Worm (Caenorhabditis elegans) whole organism, L2 larva: ENCODE measurements around the gene dnj-11.

ENCODE experiments used
- aly-2 ChIP-seq: fragments of 150-350 bp; optimal IDR thresholded peaks from 2 replicates; lab custom pipeline; 2014; ENCODE audit warnings: missing biosample characterization, missing genetic modification characterization
- ceh-82 ChIP-seq: fragments of 150-350 bp; optimal IDR thresholded peaks from 2 replicates; lab custom pipeline; 2014; ENCODE audit warnings: missing biosample characterization, missing genetic modification characterization
- lsy-2 ChIP-seq, 2 experiments: fragments of 150-350 bp in 1 of 2; sonication (generic microtip) in 1 of 2; optimal IDR thresholded peaks; 2 replicates each; lab custom pipeline; 2014 to 2017; ENCODE audit warnings: missing biosample characterization in 2 of 2, missing genetic modification characterization in 2 of 2
- unc-39 ChIP-seq: fragments of 150-350 bp; optimal IDR thresholded peaks from 2 replicates; lab custom pipeline; 2014; ENCODE audit warnings: missing biosample characterization, missing genetic modification characterization

ce11 chrIV:6576728-6577101, 9.0 kb upstream of the dnj-11 start:
- TF ChIP-seq lsy-2 (tag; optimal IDR thresholded peaks at IDR 0.05; lab: Kevin White, UChicago) (peak in 1 of 2 experiments; percentile 52), aly-2 (no peak), unc-39 (tag; lab: Kevin White, UChicago) (no peak), ceh-82 (tag; lab: Kevin White, UChicago) (no peak)
